Worm (Caenorhabditis elegans): ENCODE results near the gene prx-1.

The prx-1 gene

ce11 chrX:14356683-14357287, 43.1 kb downstream of the prx-1 start:
- TF ChIP-seq him-1 (tag; optimal IDR thresholded peaks at IDR 0.05) (peak; percentile 1), W03F9.2 (tag; optimal IDR thresholded peaks at IDR 0.05) (no peak), dao-5 (tag; optimal IDR thresholded peaks at IDR 0.05) (no peak)

- no peak for TF ChIP-seq dao-5 (tag; optimal IDR thresholded peaks at IDR 0.05)
Observed at ce11 chrX:14359571-14359970, 45.8 kb downstream of the prx-1 start.

ce11 chrX:14366081-14366480, 52.4 kb downstream of the prx-1 start:
- TF ChIP-seq W03F9.2 (tag; optimal IDR thresholded peaks at IDR 0.05), result no peak
- no peak for TF ChIP-seq dao-5 (tag; optimal IDR thresholded peaks at IDR 0.05)
- TF ChIP-seq him-1 (tag; optimal IDR thresholded peaks at IDR 0.05), result no peak

- TF ChIP-seq dao-5 (tag; optimal IDR thresholded peaks at IDR 0.05) (no peak), W03F9.2 (tag; optimal IDR thresholded peaks at IDR 0.05) (no peak), him-1 (tag; optimal IDR thresholded peaks at IDR 0.05) (no peak)
Observed at ce11 chrX:14370314-14370713, 56.6 kb downstream of the prx-1 start, which contains the start of gene irk-3. TSS of gene irk-3 (minus strand) at chrX:14370414.

Measured in whole organism, L4/young adult.